Worm (Caenorhabditis elegans) whole organism, early embryonic: Measurements from ENCODE around the gene F47B8.2.
"Not testable (repeated sequence)": the region's sequence is repeated elsewhere in the genome, so short reads cannot be mapped to it uniquely, and the experiment has no call there.

Experiments used
- B0310.2 ChIP-seq: sonication (generic microtip); optimal IDR thresholded peaks from 2 replicates; lab custom pipeline; 2016; ENCODE audit warnings: mild to moderate bottlenecking, missing genetic modification characterization, missing compliant biosample characterization
- F13C5.2 ChIP-seq: sonication (generic microtip); optimal IDR thresholded peaks from 2 replicates; lab custom pipeline; 2017; ENCODE audit warnings: mild to moderate bottlenecking, missing genetic modification characterization, inconsistent platforms, missing compliant biosample characterization
- aly-1 ChIP-seq: sonication (generic microtip); optimal IDR thresholded peaks from 2 replicates; lab custom pipeline; 2016; ENCODE audit warnings: missing genetic modification characterization, missing compliant biosample characterization
- ama-1 ChIP-seq: fragments of 150-350 bp; optimal IDR thresholded peaks from 2 replicates; lab custom pipeline; 2014
- ceh-13 ChIP-seq: fragments of 200-800 bp; sonication (Bioruptor generic); optimal IDR thresholded peaks from 2 replicates; lab custom pipeline; 2018; ENCODE audit warnings: mild to moderate bottlenecking, missing genetic modification characterization, missing compliant biosample characterization
- ceh-36 ChIP-seq: sonication (generic microtip); optimal IDR thresholded peaks from 2 replicates; lab custom pipeline; 2016; ENCODE audit warnings: missing genetic modification characterization, inconsistent platforms, missing compliant biosample characterization
- ets-7 ChIP-seq: sonication (generic microtip); optimal IDR thresholded peaks from 2 replicates; lab custom pipeline; 2016; ENCODE audit warnings: missing genotype, missing genetic modification characterization, missing compliant biosample characterization
- flt-1 ChIP-seq: fragments of 200-800 bp; sonication (Bioruptor generic); IDR thresholded peaks from 2 replicates; pipeline ENCODE4 v1.3.6; 2022; ENCODE audit warnings: missing genetic modification characterization, missing compliant biosample characterization
- hmbx-1 ChIP-seq: sonication (generic microtip); optimal IDR thresholded peaks from 2 replicates; lab custom pipeline; 2016; ENCODE audit warnings: mild to moderate bottlenecking, missing genetic modification characterization, missing compliant biosample characterization
- hmg-4 ChIP-seq: fragments of 200-800 bp; sonication (Bioruptor generic); optimal IDR thresholded peaks from 2 replicates; lab custom pipeline; 2018; ENCODE audit warnings: mild to moderate bottlenecking, missing genetic modification characterization, missing compliant biosample characterization
- hnd-1 ChIP-seq: sonication (generic microtip); optimal IDR thresholded peaks from 2 replicates; lab custom pipeline; 2016; ENCODE audit warnings: missing genetic modification characterization, missing compliant biosample characterization
- pes-1 ChIP-seq: fragments of 200-800 bp; sonication (Bioruptor generic); IDR thresholded peaks from 2 replicates; pipeline ENCODE4 v1.3.6; 2022; ENCODE audit warnings: missing genetic modification reagents, missing genetic modification characterization, missing compliant biosample characterization
- scrt-1 ChIP-seq: fragments of 200-800 bp; sonication (Bioruptor generic); IDR thresholded peaks from 2 replicates; pipeline ENCODE4 v1.3.6; 2022; ENCODE audit warnings: missing genetic modification characterization, missing compliant biosample characterization
- sea-1 ChIP-seq: fragments of 200-800 bp; sonication (Bioruptor generic); conservative IDR thresholded peaks from 2 replicates; pipeline ENCODE4 v1.3.6; 2022; ENCODE audit warnings: missing genetic modification characterization, missing compliant biosample characterization
- tbx-11 ChIP-seq: fragments of 200-800 bp; sonication (Bioruptor generic); IDR thresholded peaks from 2 replicates; pipeline ENCODE4 v1.3.6; 2022; ENCODE audit warnings: missing genetic modification characterization, missing compliant biosample characterization
- tbx-37 ChIP-seq: fragments of 200-800 bp; sonication (Bioruptor generic); conservative IDR thresholded peaks from 2 replicates; pipeline ENCODE4 v1.3.6; 2022; ENCODE audit warnings: missing genetic modification reagents, missing genetic modification characterization, missing compliant biosample characterization
- tra-4 ChIP-seq: sonication (generic microtip); optimal IDR thresholded peaks from 2 replicates; lab custom pipeline; 2017; ENCODE audit warnings: missing genetic modification characterization, missing compliant biosample characterization

The F47B8.2 gene

ce11 chrV:14289363-14289762 lies 27.1 kb downstream of the F47B8.2 start, which contains the start of gene F14D7.1:
F14D7.1 (minus strand) TSS chrV:14289463.
- TF ChIP-seq hmbx-1 (tag; lab: Kevin White, UChicago) (no peak), B0310.2 (no peak), ama-1 (no peak), ceh-13 (GFP tag; lab: Kevin White, UChicago) (no peak), hnd-1 (no peak), tra-4 (tag; lab: Kevin White, UChicago) (no peak), aly-1 (tag; lab: Kevin White, UChicago) (no peak), flt-1 (GFP tag; lab: Robert Waterston, UW) (no peak), F13C5.2 (tag; lab: Kevin White, UChicago) (no peak), ceh-36 (tag; lab: Kevin White, UChicago) (no peak), pes-1 (no peak), tbx-37 (GFP tag; lab: Robert Waterston, UW) (no peak), hmg-4 (GFP tag; lab: Kevin White, UChicago) (no peak), scrt-1 (no peak), sea-1 (GFP tag; lab: Robert Waterston, UW) (no peak), ets-7 (tag; lab: Kevin White, UChicago) (no peak), tbx-11 (no peak)

ce11 chrV:14285803-14286202 lies 30.6 kb downstream of the F47B8.2 start, which contains the start of gene F40G12.11:
F40G12.11 (plus strand) TSS chrV:14286171.
- TF ChIP-seq F13C5.2 (tag; lab: Kevin White, UChicago) (no peak), ets-7 (tag; lab: Kevin White, UChicago) (no peak), ceh-36 (tag; lab: Kevin White, UChicago) (no peak), tbx-11 (no peak), flt-1 (GFP tag; lab: Robert Waterston, UW) (no peak), hmbx-1 (tag; lab: Kevin White, UChicago) (no peak), hnd-1 (no peak), tbx-37 (GFP tag; lab: Robert Waterston, UW) (no peak), hmg-4 (GFP tag; lab: Kevin White, UChicago) (no peak), ama-1 (no peak), tra-4 (tag; lab: Kevin White, UChicago) (no peak), aly-1 (tag; lab: Kevin White, UChicago) (no peak), pes-1 (no peak), sea-1 (GFP tag; lab: Robert Waterston, UW) (no peak)

ce11 chrV:14283241-14283640 lies 33.2 kb downstream of the F47B8.2 start, which contains the start of gene F40G12.10:
F40G12.10 (plus strand) TSS chrV:14283541.
- TF ChIP-seq pes-1 (no peak), hmbx-1 (tag; lab: Kevin White, UChicago) (no peak), ama-1 (no peak), flt-1 (GFP tag; lab: Robert Waterston, UW) (no peak), hnd-1 (no peak), ets-7 (tag; lab: Kevin White, UChicago) (no peak)

- no peak for TF ChIP-seq hnd-1
- TF ChIP-seq flt-1 (GFP tag; lab: Robert Waterston, UW) = no peak
- TF ChIP-seq scrt-1 = no peak
- no peak for TF ChIP-seq B0310.2
- no peak for TF ChIP-seq tra-4 (tag; lab: Kevin White, UChicago)
- TF ChIP-seq pes-1 = no peak
- no peak for TF ChIP-seq ceh-36 (tag; lab: Kevin White, UChicago)
- no peak for TF ChIP-seq ceh-13 (GFP tag; lab: Kevin White, UChicago)
- no peak for TF ChIP-seq hmg-4 (GFP tag; lab: Kevin White, UChicago)
- TF ChIP-seq aly-1 (tag; lab: Kevin White, UChicago) = no peak
- no peak for TF ChIP-seq ama-1
- TF ChIP-seq ets-7 (tag; lab: Kevin White, UChicago) = no peak
- TF ChIP-seq tbx-37 (GFP tag; lab: Robert Waterston, UW) = no peak
- TF ChIP-seq sea-1 (GFP tag; lab: Robert Waterston, UW) = no peak
- no peak for TF ChIP-seq hmbx-1 (tag; lab: Kevin White, UChicago)
- TF ChIP-seq tbx-11 = no peak
Observed at ce11 chrV:14282222-14282709, 34.2 kb downstream of the F47B8.2 start, which contains the start of the genes srt-74 and F40G12.9. srt-74 (minus strand) TSS chrV:14282322. F40G12.9 (plus strand) TSS chrV:14282659.

ce11 chrV:14279777-14280176 lies 36.6 kb downstream of the F47B8.2 start, which contains the start of gene srt-33:
srt-33 (minus strand) TSS chrV:14279877.
- no peak for TF ChIP-seq flt-1 (GFP tag; lab: Robert Waterston, UW)
- TF ChIP-seq pes-1 = no peak
- no peak for TF ChIP-seq sea-1 (GFP tag; lab: Robert Waterston, UW)
- TF ChIP-seq ets-7 (tag; lab: Kevin White, UChicago) = no peak
- TF ChIP-seq aly-1 (tag; lab: Kevin White, UChicago) = no peak
- TF ChIP-seq ceh-13 (GFP tag; lab: Kevin White, UChicago) = no peak
- TF ChIP-seq hmbx-1 (tag; lab: Kevin White, UChicago) = no peak
- TF ChIP-seq F13C5.2 (tag; lab: Kevin White, UChicago) = no peak
- no peak for TF ChIP-seq scrt-1
- TF ChIP-seq tbx-37 (GFP tag; lab: Robert Waterston, UW) = no peak
- TF ChIP-seq hmg-4 (GFP tag; lab: Kevin White, UChicago) = no peak

- not testable (repeated sequence) for TF ChIP-seq flt-1 (GFP tag; lab: Robert Waterston, UW); ama-1; sea-1 (GFP tag; lab: Robert Waterston, UW)
Observed at ce11 chrV:14274268-14274667, 42.2 kb downstream of the F47B8.2 start, which contains the start of gene F40G12.7. F40G12.7 (plus strand) TSS chrV:14274568.

ce11 chrV:14273019-14273418 lies 43.4 kb downstream of the F47B8.2 start, which contains the start of gene F40G12.6:
F40G12.6 (minus strand) TSS chrV:14273119.
- TF ChIP-seq hmg-4 (GFP tag; lab: Kevin White, UChicago) (no peak), tbx-11 (no peak), hmbx-1 (tag; lab: Kevin White, UChicago) (no peak), pes-1 (no peak), F13C5.2 (tag; lab: Kevin White, UChicago) (no peak), tbx-37 (GFP tag; lab: Robert Waterston, UW) (no peak), scrt-1 (no peak), ama-1 (no peak), tra-4 (tag; lab: Kevin White, UChicago) (no peak), aly-1 (tag; lab: Kevin White, UChicago) (no peak), B0310.2 (no peak), hnd-1 (no peak), ets-7 (tag; lab: Kevin White, UChicago) (no peak), sea-1 (GFP tag; lab: Robert Waterston, UW) (no peak), ceh-36 (tag; lab: Kevin White, UChicago) (no peak)
